Fruit fly (Drosophila melanogaster) whole organism, embryonic: ENCODE results near the gene CG13403.

Experiments
- Antp ChIP-seq: fragments of 200-800 bp; sonication (Bioruptor generic); optimal IDR thresholded peaks from 3 replicates; lab custom pipeline; 2016; ENCODE audit warnings: missing biosample characterization, missing genetic modification characterization
- CG10147 ChIP-seq: fragments of 200-800 bp; sonication (Bioruptor generic); optimal IDR thresholded peaks from 2 replicates; lab custom pipeline; 2019; ENCODE audit warnings: missing biosample characterization, mild to moderate bottlenecking, missing genetic modification characterization, moderate library complexity
- CG10267 ChIP-seq: fragments of 200-800 bp; sonication (Bioruptor generic); optimal IDR thresholded peaks from 2 replicates; lab custom pipeline; 2018; ENCODE audit warnings: missing biosample characterization, mild to moderate bottlenecking, missing genetic modification characterization, moderate library complexity
- CG12659 ChIP-seq: fragments of 200-800 bp; sonication (Bioruptor generic); optimal IDR thresholded peaks from 3 replicates; lab custom pipeline; 2017; ENCODE audit warnings: mild to moderate bottlenecking, missing biosample characterization, missing genetic modification reagents, missing genetic modification characterization
- CG13624 ChIP-seq: fragments of 200-800 bp; sonication (Bioruptor generic); optimal IDR thresholded peaks from 2 replicates; lab custom pipeline; 2016; ENCODE audit warnings: missing biosample characterization, missing genetic modification characterization
- CG17359 ChIP-seq: fragments of 200-800 bp; sonication (Bioruptor generic); optimal IDR thresholded peaks from 3 replicates; lab custom pipeline; 2018; ENCODE audit warnings: missing biosample characterization, mild to moderate bottlenecking, missing genetic modification characterization, moderate library complexity
- CG17361 ChIP-seq: fragments of 200-800 bp; sonication (Bioruptor generic); IDR thresholded peaks from 3 replicates; pipeline ENCODE4 v1.3.6; 2022; ENCODE audit warnings: missing biosample characterization, missing genetic modification characterization
- CG17385 ChIP-seq: fragments of 200-800 bp; sonication (Bioruptor generic); optimal IDR thresholded peaks from 3 replicates; lab custom pipeline; 2018; ENCODE audit warnings: missing biosample characterization, mild to moderate bottlenecking, missing genetic modification characterization
- CG18599 ChIP-seq: fragments of 200-800 bp; sonication (Bioruptor generic); optimal IDR thresholded peaks from 3 replicates; lab custom pipeline; 2017; ENCODE audit warnings: missing biosample characterization, missing genetic modification characterization, mild to moderate bottlenecking, moderate library complexity, missing genetic modification reagents
- CG18619 ChIP-seq: fragments of 200-800 bp; sonication (Bioruptor generic); optimal IDR thresholded peaks from 3 replicates; lab custom pipeline; 2017; ENCODE audit warnings: missing biosample characterization, mild to moderate bottlenecking, missing genetic modification characterization
- CG2712 ChIP-seq: fragments of 200-800 bp; optimal IDR thresholded peaks from 3 replicates; lab custom pipeline; 2019; ENCODE audit warnings: missing biosample characterization, mild to moderate bottlenecking, missing genetic modification characterization, moderate library complexity
- CG31224 ChIP-seq: fragments of 200-800 bp; sonication (Bioruptor generic); IDR thresholded peaks from 2 replicates; pipeline ENCODE4 v1.3.6; 2022; ENCODE audit warnings: missing biosample characterization, missing genetic modification characterization
- CG3847 ChIP-seq: fragments of 200-800 bp; sonication (Bioruptor generic); IDR thresholded peaks from 2 replicates; pipeline ENCODE4 v1.3.6; 2022; ENCODE audit warnings: missing biosample characterization, missing genetic modification characterization
- CG5180 ChIP-seq: fragments of 200-800 bp; sonication (Bioruptor generic); optimal IDR thresholded peaks from 3 replicates; lab custom pipeline; 2017; ENCODE audit warnings: missing biosample characterization, missing genetic modification characterization, mild to moderate bottlenecking, moderate library complexity, missing genetic modification reagents
- CG6689 ChIP-seq: fragments of 200-800 bp; sonication (Bioruptor generic); IDR thresholded peaks from 2 replicates; pipeline ENCODE4 v1.3.6; 2022; ENCODE audit warnings: missing biosample characterization, missing genetic modification characterization
- CG6854 ChIP-seq: fragments of 200-800 bp; sonication (Bioruptor generic); optimal IDR thresholded peaks from 3 replicates; lab custom pipeline; 2017; ENCODE audit warnings: missing biosample characterization, mild to moderate bottlenecking, missing genetic modification characterization
- CG7556 ChIP-seq: fragments of 200-800 bp; sonication (Bioruptor generic); optimal IDR thresholded peaks from 2 replicates; lab custom pipeline; 2017; ENCODE audit warnings: missing biosample characterization, mild to moderate bottlenecking, missing genetic modification characterization
- CG7928 ChIP-seq: fragments of 200-800 bp; sonication (Bioruptor generic); optimal IDR thresholded peaks from 2 replicates; lab custom pipeline; 2017; ENCODE audit warnings: missing biosample characterization, mild to moderate bottlenecking, missing genetic modification characterization
- CG8359 ChIP-seq: fragments of 200-800 bp; sonication (Bioruptor generic); optimal IDR thresholded peaks from 2 replicates; lab custom pipeline; 2017; ENCODE audit warnings: missing biosample characterization, mild to moderate bottlenecking, missing genetic modification characterization, borderline replicate concordance
- CG9817 ChIP-seq: fragments of 200-800 bp; sonication (Bioruptor generic); optimal IDR thresholded peaks from 2 replicates; lab custom pipeline; 2018; ENCODE audit warnings: missing biosample characterization, mild to moderate bottlenecking, missing genetic modification characterization, moderate library complexity
- CG9932 ChIP-seq: fragments of 200-800 bp; sonication (Bioruptor generic); IDR thresholded peaks from 2 replicates; pipeline ENCODE4 v1.3.6; 2022; ENCODE audit warnings: missing biosample characterization, missing genetic modification characterization
- CkIIα-i1 ChIP-seq: fragments of 200-800 bp; sonication (Bioruptor generic); IDR thresholded peaks from 2 replicates; pipeline ENCODE4 v1.3.6; 2022; ENCODE audit warnings: missing biosample characterization, missing genetic modification characterization
- CrebB ChIP-seq: fragments of 200-800 bp; sonication (Bioruptor generic); optimal IDR thresholded peaks from 3 replicates; lab custom pipeline; 2018; ENCODE audit warnings: missing biosample characterization, mild to moderate bottlenecking, missing genetic modification characterization
- Dip3 ChIP-seq: fragments of 200-800 bp; sonication (Bioruptor generic); optimal IDR thresholded peaks from 3 replicates; lab custom pipeline; 2016; ENCODE audit warnings: missing biosample characterization, missing genetic modification characterization
- Fer1 ChIP-seq: fragments of 200-800 bp; sonication (Bioruptor generic); optimal IDR thresholded peaks from 2 replicates; lab custom pipeline; 2017; ENCODE audit warnings: missing biosample characterization, mild to moderate bottlenecking, missing genetic modification characterization
- Fer3 ChIP-seq: fragments of 200-800 bp; sonication (Bioruptor generic); optimal IDR thresholded peaks from 2 replicates; lab custom pipeline; 2018; ENCODE audit warnings: missing biosample characterization, mild to moderate bottlenecking, missing genetic modification characterization, moderate library complexity
- Gug ChIP-seq: fragments of 200-800 bp; sonication (Bioruptor generic); IDR thresholded peaks from 4 replicates; pipeline ENCODE4 v1.3.6; 2022; ENCODE audit warnings: missing biosample characterization, missing genetic modification characterization
- Hmr ChIP-seq: fragments of 200-800 bp; sonication (Bioruptor generic); optimal IDR thresholded peaks from 3 replicates; lab custom pipeline; 2017; ENCODE audit warnings: mild to moderate bottlenecking, missing biosample characterization, missing genetic modification reagents, missing genetic modification characterization
- MBD-R2 ChIP-seq: fragments of 200-800 bp; sonication (Bioruptor generic); IDR thresholded peaks from 2 replicates; pipeline ENCODE4 v1.3.6; 2022; ENCODE audit warnings: missing biosample characterization, missing genetic modification characterization
- Med ChIP-seq: fragments of 200-800 bp; sonication (Bioruptor generic); peaks from one replicate; lab custom pipeline; 2016; ENCODE audit warnings: missing biosample characterization, missing genetic modification characterization, mild to moderate bottlenecking, inconsistent platforms, moderate library complexity
- NFAT ChIP-seq: fragments of 200-800 bp; sonication (Bioruptor generic); IDR thresholded peaks from 2 replicates; pipeline ENCODE4 v1.3.6; 2022; ENCODE audit warnings: missing biosample characterization, missing genetic modification characterization
- Taf1 ChIP-seq: fragments of 200-800 bp; sonication (Bioruptor generic); IDR thresholded peaks from 2 replicates; pipeline ENCODE4 v1.3.6; 2022; ENCODE audit warnings: missing biosample characterization, missing genetic modification characterization
- Tbp ChIP-seq: fragments of >200 bp; optimal IDR thresholded peaks from 2 replicates; lab custom pipeline; 2018; ENCODE audit warnings: missing biosample characterization, missing genetic modification characterization
- Usf ChIP-seq: fragments of 200-800 bp; sonication (Bioruptor generic); optimal IDR thresholded peaks from 2 replicates; lab custom pipeline; 2017; ENCODE audit warnings: missing genotype, missing biosample characterization, missing genetic modification characterization
- Xbp1 ChIP-seq: fragments of 200-800 bp; sonication (Bioruptor generic); optimal IDR thresholded peaks from 3 replicates; lab custom pipeline; 2016; ENCODE audit warnings: missing biosample characterization, mild to moderate bottlenecking, missing genetic modification characterization
- dati ChIP-seq: fragments of 200-800 bp; sonication (Bioruptor generic); IDR thresholded peaks from 2 replicates; pipeline ENCODE4 v1.3.6; 2022; ENCODE audit warnings: missing biosample characterization, missing genetic modification characterization
- dysf ChIP-seq: fragments of 200-800 bp; sonication (Bioruptor generic); IDR thresholded peaks from 3 replicates; pipeline ENCODE4 v1.3.6; 2022; ENCODE audit warnings: missing biosample characterization, missing genetic modification characterization
- ems ChIP-seq: fragments of 200-800 bp; sonication (Bioruptor generic); optimal IDR thresholded peaks from 3 replicates; lab custom pipeline; 2016; ENCODE audit warnings: missing biosample characterization, missing genetic modification characterization
- eve ChIP-seq, 2 experiments: fragments of >200 bp; optimal IDR thresholded peaks; 2 replicates each; lab custom pipeline; 2017; ENCODE audit warnings: missing biosample characterization in 2 of 2, missing genetic modification characterization in 2 of 2
- ewg ChIP-seq: fragments of 200-800 bp; sonication (Bioruptor generic); optimal IDR thresholded peaks from 3 replicates; lab custom pipeline; 2017; ENCODE audit warnings: mild to moderate bottlenecking, missing biosample characterization, missing genetic modification reagents, missing genetic modification characterization
- lab ChIP-seq: fragments of 200-800 bp; sonication (Bioruptor generic); optimal IDR thresholded peaks from 3 replicates; lab custom pipeline; 2017; ENCODE audit warnings: missing biosample characterization, missing genetic modification characterization, mild to moderate bottlenecking, moderate library complexity, missing genetic modification reagents
- lilli ChIP-seq: fragments of 200-800 bp; sonication (Bioruptor generic); optimal IDR thresholded peaks from 3 replicates; lab custom pipeline; 2016; ENCODE audit warnings: missing biosample characterization, missing genetic modification characterization
- lmd ChIP-seq: fragments of 200-800 bp; sonication (Bioruptor generic); IDR thresholded peaks from 2 replicates; pipeline ENCODE4 v1.3.6; 2022; ENCODE audit warnings: missing biosample characterization, missing genetic modification characterization
- mam ChIP-seq: fragments of 200-800 bp; sonication (Bioruptor generic); optimal IDR thresholded peaks from 3 replicates; lab custom pipeline; 2016; ENCODE audit warnings: missing biosample characterization, missing genetic modification characterization
- mirr ChIP-seq: fragments of 200-800 bp; sonication (Bioruptor generic); optimal IDR thresholded peaks from 3 replicates; lab custom pipeline; 2018; ENCODE audit warnings: missing biosample characterization, mild to moderate bottlenecking, missing genetic modification characterization
- mld ChIP-seq: fragments of 200-800 bp; sonication (Bioruptor generic); IDR thresholded peaks from 3 replicates; pipeline ENCODE4 v1.3.6; 2022; ENCODE audit warnings: missing biosample characterization, missing genetic modification characterization; ENCODE audit not compliant: partially characterized antibody
- rib ChIP-seq: fragments of 200-800 bp; sonication (Bioruptor generic); IDR thresholded peaks from 2 replicates; pipeline ENCODE4 v1.3.6; 2022; ENCODE audit warnings: missing biosample characterization, missing genetic modification characterization
- scrt ChIP-seq: fragments of 200-800 bp; sonication (Bioruptor generic); optimal IDR thresholded peaks from 2 replicates; lab custom pipeline; 2018; ENCODE audit warnings: missing biosample characterization, mild to moderate bottlenecking, missing genetic modification characterization, moderate library complexity
- slbo ChIP-seq: fragments of 200-800 bp; sonication (Bioruptor generic); IDR thresholded peaks from 2 replicates; pipeline ENCODE4 v1.3.6; 2022; ENCODE audit warnings: missing biosample characterization, missing genetic modification characterization
- sug ChIP-seq: fragments of 200-800 bp; optimal IDR thresholded peaks from 2 replicates; lab custom pipeline; 2019; ENCODE audit warnings: missing biosample characterization, mild to moderate bottlenecking, missing genetic modification characterization, moderate library complexity

Gene CG13403

DNA sequence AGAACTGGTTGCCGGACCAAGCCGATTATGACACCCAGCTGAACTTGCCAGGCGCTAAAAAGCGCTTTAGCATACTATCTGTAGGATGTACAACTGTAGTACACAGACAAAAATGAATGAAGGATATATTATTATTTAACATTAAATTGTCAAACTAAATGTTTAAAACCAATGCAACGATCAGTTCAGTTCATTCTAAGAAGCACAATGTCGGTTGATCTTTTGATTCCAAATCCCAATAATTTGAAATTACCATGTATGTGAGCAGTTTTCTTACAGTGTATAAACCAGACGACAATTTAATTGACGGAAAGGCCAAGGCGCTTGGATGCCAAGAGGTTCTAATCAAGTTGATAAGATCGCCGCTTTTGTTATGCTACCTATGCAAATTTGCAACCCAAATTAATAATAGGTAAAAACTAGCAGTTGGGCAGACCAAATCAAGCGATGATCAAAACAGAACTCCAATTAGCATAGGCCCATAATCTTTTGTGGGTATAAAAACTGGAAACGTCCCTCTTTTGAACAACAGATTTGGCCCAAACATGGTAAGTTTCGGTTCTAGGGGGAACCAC lies 22.7 kb downstream of the CG13403 start, which contains the start of gene CG12480 (continued):
- TF ChIP-seq dysf (GFP tag; lab: Robert Waterston, UW) = peak; percentile 70; the same call in 2 of the 3 replicates
- TF ChIP-seq Dip3 (GFP tag; lab: Kevin White, UChicago) = peak; percentile 64
- TF ChIP-seq ewg (GFP tag; lab: Kevin White, UChicago) = no peak
- peak; percentile 75 for TF ChIP-seq lilli (GFP tag; lab: Kevin White, UChicago)
- TF ChIP-seq MBD-R2 (GFP tag; lab: Robert Waterston, UW) = peak; percentile 32; the same call in 1 of the 2 replicates
- TF ChIP-seq CG7928 = peak; percentile 32
- TF ChIP-seq lmd (GFP tag; lab: Robert Waterston, UW) = peak; percentile 66; the same call in 1 of the 2 replicates
- TF ChIP-seq CG8359 (GFP tag; lab: Kevin White, UChicago) = no peak
- TF ChIP-seq Hmr (GFP tag; lab: Kevin White, UChicago) = peak; percentile 70
- peak; percentile 65 for TF ChIP-seq CG31224 (GFP tag; lab: Robert Waterston, UW)
- TF ChIP-seq CG10267 (tag; lab: Kevin White, UChicago) = peak; percentile 28
- no peak for TF ChIP-seq CG5180 (GFP tag; lab: Kevin White, UChicago)
- TF ChIP-seq Usf = peak; percentile 12
- peak; percentile 38 for TF ChIP-seq CG6854
- TF ChIP-seq sug (tag; lab: Kevin White, UChicago) = peak; percentile 13
- TF ChIP-seq Tbp (GFP tag; lab: Kevin White, UChicago) = no peak
- TF ChIP-seq CG3847 (GFP tag; lab: Robert Waterston, UW) = peak; percentile 66
- TF ChIP-seq CG12659 (GFP tag; lab: Kevin White, UChicago) = peak; percentile 16
- TF ChIP-seq rib = 0 out of 2 replicates have a peak, but pooled peaks have one; percentile 55
- peak; percentile 64 for TF ChIP-seq Fer3 (tag; lab: Kevin White, UChicago)
- peak; percentile 68 for TF ChIP-seq NFAT (GFP tag; lab: Robert Waterston, UW)
- TF ChIP-seq Xbp1 = peak; percentile 15
- peak; percentile 42 for TF ChIP-seq mam (GFP tag; lab: Kevin White, UChicago)
- TF ChIP-seq scrt = peak; percentile 63
- peak; percentile 86 for TF ChIP-seq slbo (GFP tag; lab: Robert Waterston, UW)
- TF ChIP-seq CG18619 (GFP tag; lab: Kevin White, UChicago) = peak; percentile 51
- peak; percentile 4 for TF ChIP-seq CG7556 (GFP tag; lab: Kevin White, UChicago)
- TF ChIP-seq CG9932 (GFP tag; lab: Robert Waterston, UW) = peak; percentile 87
- TF ChIP-seq CG10147 (GFP tag; lab: Kevin White, UChicago) = peak; percentile 85
- peak; percentile 38 for TF ChIP-seq CrebB (tag; lab: Kevin White, UChicago)
- TF ChIP-seq CG17385 (GFP tag; lab: Kevin White, UChicago) = peak; percentile 42
- TF ChIP-seq CG9817 (tag; lab: Kevin White, UChicago) = peak; percentile 59
- peak; percentile 75 for TF ChIP-seq Taf1
- TF ChIP-seq lab = peak; percentile 70
- no peak for TF ChIP-seq Antp (GFP tag; lab: Kevin White, UChicago)
- no peak for TF ChIP-seq Gug (GFP tag; lab: Robert Waterston, UW)
- peak; percentile 22 for TF ChIP-seq CG2712
- peak; percentile 51 for TF ChIP-seq CG13624 (GFP tag; lab: Kevin White, UChicago)
- 0 out of 3 replicates have a peak, but pooled peaks have one; percentile 16 for TF ChIP-seq CG17361
- TF ChIP-seq Med (GFP tag; lab: Kevin White, UChicago) = peak; percentile 90
- peak; percentile 1 for TF ChIP-seq CG17359 (tag; lab: Kevin White, UChicago)
- TF ChIP-seq CG18599 (GFP tag; lab: Kevin White, UChicago) = peak; percentile 70
- no peak for TF ChIP-seq dati (GFP tag; lab: Robert Waterston, UW)
- no peak for TF ChIP-seq mld (GFP tag; lab: Robert Waterston, UW)
- TF ChIP-seq CG6689 (GFP tag; lab: Robert Waterston, UW) = peak; percentile 48
- TF ChIP-seq CkIIα-i1 = no peak
- peak; percentile 32 for TF ChIP-seq Fer1 (GFP tag; lab: Kevin White, UChicago)
- peak; percentile 31 for TF ChIP-seq mirr (GFP tag; lab: Kevin White, UChicago)
- TF ChIP-seq ems (GFP tag; lab: Kevin White, UChicago) = peak; percentile 44
- no peak for TF ChIP-seq eve (GFP tag; optimal IDR thresholded peaks at IDR 0.05; lab: Kevin White, UChicago)
